Fruit fly (Drosophila melanogaster): Measurements from ENCODE around the gene HDAC11.

dm6 chr3R:24845148-24845547 lies 10.9 kb downstream of the HDAC11 start:
- no peak for TF ChIP-seq CG31627 (GFP tag; optimal IDR thresholded peaks at IDR 0.05)
- TF ChIP-seq Hr39 (GFP tag; optimal IDR thresholded peaks at IDR 0.05): no peak
- TF ChIP-seq CG4318 (GFP tag; optimal IDR thresholded peaks at IDR 0.05): no peak
